Worm (Caenorhabditis elegans): ENCODE data around the gene C18A3.7.

DNA sequence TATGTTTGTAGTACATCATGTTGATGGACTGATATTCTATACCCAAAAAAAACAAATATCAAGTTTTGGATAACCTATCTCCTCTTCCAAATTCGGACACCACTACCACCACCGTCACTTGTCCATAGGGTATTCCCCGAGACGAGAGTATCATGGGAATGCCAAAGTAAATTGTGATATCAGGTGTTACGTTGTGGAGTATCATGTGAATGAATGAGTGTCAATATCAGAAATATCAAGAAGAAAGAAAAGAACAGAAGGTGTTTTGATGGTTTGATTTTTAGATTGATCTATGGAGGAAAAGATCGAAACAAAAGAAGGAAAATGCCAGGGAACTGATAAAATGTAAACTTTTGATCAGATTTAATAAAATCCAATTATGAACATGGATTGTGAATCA is 32.0 kb downstream of the C18A3.7 start:
- TF ChIP-seq ztf-11 (tag; optimal IDR thresholded peaks at IDR 0.05), result no peak
- TF ChIP-seq skn-1 (tag; optimal IDR thresholded peaks at IDR 0.05), result no peak
- TF ChIP-seq lin-15B (tag; optimal IDR thresholded peaks at IDR 0.05), result no peak

Measured in whole organism, L3 larva.